Fruit fly (Drosophila melanogaster) whole organism, embryonic: ENCODE measurements around the gene CG34248.

Experiments used
- Bgb ChIP-seq: fragments of 200-800 bp; sonication (Bioruptor generic); IDR thresholded peaks from 2 replicates; pipeline ENCODE4 v1.3.6; 2022; ENCODE audit warnings: missing biosample characterization, missing genetic modification characterization; ENCODE audit not compliant: partially characterized antibody
- CG10543 ChIP-seq: fragments of 200-800 bp; sonication (Bioruptor generic); optimal IDR thresholded peaks from 3 replicates; lab custom pipeline; 2017; ENCODE audit warnings: missing biosample characterization, mild to moderate bottlenecking, missing genetic modification characterization, moderate library complexity
- CG11093 ChIP-seq: fragments of 200-800 bp; sonication (Bioruptor generic); IDR thresholded peaks from 3 replicates; pipeline ENCODE4 v1.3.6; 2022; ENCODE audit warnings: missing biosample characterization, missing genetic modification characterization
- CG14441 ChIP-seq: fragments of 200-800 bp; sonication (Bioruptor generic); IDR thresholded peaks from 2 replicates; pipeline ENCODE4 v1.3.6; 2022; ENCODE audit warnings: missing biosample characterization, missing genetic modification characterization
- CG15011 ChIP-seq: fragments of 200-800 bp; sonication (Bioruptor generic); optimal IDR thresholded peaks from 3 replicates; lab custom pipeline; 2018; ENCODE audit warnings: missing biosample characterization, mild to moderate bottlenecking, missing genetic modification characterization
- CG2120 ChIP-seq: fragments of 200-800 bp; sonication (Bioruptor generic); optimal IDR thresholded peaks from 3 replicates; lab custom pipeline; 2016; ENCODE audit warnings: missing biosample characterization, missing genetic modification characterization
- CG3163 ChIP-seq: fragments of 200-800 bp; sonication (Bioruptor generic); optimal IDR thresholded peaks from 3 replicates; lab custom pipeline; 2016; ENCODE audit warnings: missing biosample characterization, missing genetic modification characterization
- CG32532 ChIP-seq: fragments of 200-800 bp; sonication (Bioruptor generic); IDR thresholded peaks from 2 replicates; pipeline ENCODE4 v1.3.6; 2022; ENCODE audit warnings: missing biosample characterization, missing genetic modification characterization
- CG34376 ChIP-seq: fragments of 200-800 bp; sonication (Bioruptor generic); optimal IDR thresholded peaks from 2 replicates; lab custom pipeline; 2018; ENCODE audit warnings: missing biosample characterization, mild to moderate bottlenecking, missing genetic modification characterization
- CG4404 ChIP-seq: fragments of 200-800 bp; sonication (Bioruptor generic); IDR thresholded peaks from 2 replicates; pipeline ENCODE4 v1.3.6; 2022; ENCODE audit warnings: missing biosample characterization, missing genetic modification characterization
- CG7786 ChIP-seq: fragments of 200-800 bp; sonication (Bioruptor generic); optimal IDR thresholded peaks from 2 replicates; lab custom pipeline; 2016; ENCODE audit warnings: missing biosample characterization, missing genetic modification characterization
- CG8290 ChIP-seq, 3 experiments: fragments of 200-800 bp; sonication (Bioruptor generic); optimal IDR thresholded peaks; 2 replicates each; lab custom pipeline; 2016 to 2019; ENCODE audit warnings: missing biosample characterization in 3 of 3, missing genetic modification characterization in 3 of 3, mild to moderate bottlenecking in 2 of 3, moderate library complexity in 1 of 3
- CG8359 ChIP-seq: fragments of 200-800 bp; sonication (Bioruptor generic); optimal IDR thresholded peaks from 2 replicates; lab custom pipeline; 2017; ENCODE audit warnings: missing biosample characterization, mild to moderate bottlenecking, missing genetic modification characterization, borderline replicate concordance
- CG9817 ChIP-seq: fragments of 200-800 bp; sonication (Bioruptor generic); optimal IDR thresholded peaks from 2 replicates; lab custom pipeline; 2018; ENCODE audit warnings: missing biosample characterization, mild to moderate bottlenecking, missing genetic modification characterization, moderate library complexity
- CrebB ChIP-seq: fragments of 200-800 bp; sonication (Bioruptor generic); optimal IDR thresholded peaks from 3 replicates; lab custom pipeline; 2018; ENCODE audit warnings: missing biosample characterization, mild to moderate bottlenecking, missing genetic modification characterization
- Dad ChIP-seq: fragments of 200-800 bp; sonication (Bioruptor generic); optimal IDR thresholded peaks from 3 replicates; lab custom pipeline; 2016; ENCODE audit warnings: missing biosample characterization, missing genetic modification characterization
- Ets97D ChIP-seq: fragments of 200-800 bp; sonication (Bioruptor generic); optimal IDR thresholded peaks from 3 replicates; lab custom pipeline; 2016; ENCODE audit warnings: missing biosample characterization, missing genetic modification characterization
- Gug ChIP-seq: fragments of 200-800 bp; sonication (Bioruptor generic); IDR thresholded peaks from 4 replicates; pipeline ENCODE4 v1.3.6; 2022; ENCODE audit warnings: missing biosample characterization, missing genetic modification characterization
- Meics ChIP-seq: fragments of 200-800 bp; sonication (Bioruptor generic); optimal IDR thresholded peaks from 2 replicates; lab custom pipeline; 2017; ENCODE audit warnings: missing biosample characterization, mild to moderate bottlenecking, missing genetic modification characterization
- NC2β ChIP-seq: fragments of 200-800 bp; sonication (Bioruptor generic); optimal IDR thresholded peaks from 2 replicates; lab custom pipeline; 2016; ENCODE audit warnings: missing biosample characterization, missing genetic modification characterization
- NK7.1 ChIP-seq: fragments of 200-800 bp; sonication (Bioruptor generic); optimal IDR thresholded peaks from 3 replicates; lab custom pipeline; 2016; ENCODE audit warnings: missing biosample characterization, missing genetic modification characterization
- Nf-YB ChIP-seq: fragments of 200-800 bp; sonication (Bioruptor generic); optimal IDR thresholded peaks from 3 replicates; lab custom pipeline; 2019; ENCODE audit warnings: missing biosample characterization, mild to moderate bottlenecking, missing genetic modification characterization, moderate library complexity
- Ravus ChIP-seq: fragments of 200-800 bp; sonication (Bioruptor generic); IDR thresholded peaks from 2 replicates; pipeline ENCODE4 v1.3.6; 2022; ENCODE audit warnings: missing biosample characterization, missing genetic modification characterization
- Vsx1 ChIP-seq: fragments of 200-800 bp; sonication (Bioruptor generic); optimal IDR thresholded peaks from 2 replicates; lab custom pipeline; 2017; ENCODE audit warnings: missing biosample characterization, mild to moderate bottlenecking, missing genetic modification characterization, missing genetic modification reagents
- abd-A ChIP-seq: fragments of 200-800 bp; sonication (Bioruptor generic); optimal IDR thresholded peaks from 3 replicates; lab custom pipeline; 2019; ENCODE audit warnings: missing biosample characterization, mild to moderate bottlenecking, missing genetic modification characterization, moderate library complexity
- ara ChIP-seq: fragments of 200-800 bp; sonication (Bioruptor generic); IDR thresholded peaks from 2 replicates; pipeline ENCODE4 v1.3.6; 2022; ENCODE audit warnings: missing biosample characterization, missing genetic modification characterization
- bcd ChIP-seq: fragments of 200-800 bp; sonication (Bioruptor generic); optimal IDR thresholded peaks from 2 replicates; lab custom pipeline; 2017; ENCODE audit warnings: missing biosample characterization, mild to moderate bottlenecking, missing genetic modification characterization
- caup ChIP-seq: fragments of 200-800 bp; sonication (Bioruptor generic); optimal IDR thresholded peaks from 3 replicates; lab custom pipeline; 2017; ENCODE audit warnings: missing biosample characterization, mild to moderate bottlenecking, missing genetic modification characterization, moderate library complexity; ENCODE audit not compliant: severe bottlenecking
- gcm ChIP-seq: fragments of 200-800 bp; sonication (Bioruptor generic); optimal IDR thresholded peaks from 2 replicates; lab custom pipeline; 2019; ENCODE audit warnings: missing biosample characterization, mild to moderate bottlenecking, missing genetic modification characterization, moderate library complexity
- lola ChIP-seq, 3 experiments: fragments of >200 bp in 2 of 3; fragments of 200-800 bp in 1 of 3; sonication (Bioruptor generic) in 1 of 3; optimal IDR thresholded peaks; 2 replicates each; lab custom pipeline; 2017 to 2019; ENCODE audit warnings: missing biosample characterization in 3 of 3, missing genetic modification characterization in 3 of 3, mild to moderate bottlenecking in 1 of 3, moderate library complexity in 1 of 3
- mam ChIP-seq: fragments of 200-800 bp; sonication (Bioruptor generic); optimal IDR thresholded peaks from 3 replicates; lab custom pipeline; 2016; ENCODE audit warnings: missing biosample characterization, missing genetic modification characterization
- mld ChIP-seq: fragments of 200-800 bp; sonication (Bioruptor generic); IDR thresholded peaks from 3 replicates; pipeline ENCODE4 v1.3.6; 2022; ENCODE audit warnings: missing biosample characterization, missing genetic modification characterization; ENCODE audit not compliant: partially characterized antibody
- nerfin-2 ChIP-seq: fragments of 200-800 bp; sonication (Bioruptor generic); IDR thresholded peaks from 2 replicates; pipeline ENCODE4 v1.3.6; 2022; ENCODE audit warnings: missing biosample characterization, missing genetic modification characterization; ENCODE audit not compliant: partially characterized antibody
- slbo ChIP-seq: fragments of 200-800 bp; sonication (Bioruptor generic); IDR thresholded peaks from 2 replicates; pipeline ENCODE4 v1.3.6; 2022; ENCODE audit warnings: missing biosample characterization, missing genetic modification characterization
- sob ChIP-seq: fragments of 200-800 bp; sonication (Bioruptor generic); IDR thresholded peaks from 2 replicates; pipeline ENCODE4 v1.3.6; 2022; ENCODE audit warnings: missing biosample characterization, missing genetic modification characterization
- sug ChIP-seq: fragments of 200-800 bp; optimal IDR thresholded peaks from 2 replicates; lab custom pipeline; 2019; ENCODE audit warnings: missing biosample characterization, mild to moderate bottlenecking, missing genetic modification characterization, moderate library complexity
- tio ChIP-seq: fragments of 200-800 bp; sonication (Bioruptor generic); optimal IDR thresholded peaks from 2 replicates; lab custom pipeline; 2017; ENCODE audit warnings: missing biosample characterization, missing genetic modification characterization, inconsistent platforms
- zfh1 ChIP-seq: fragments of 200-800 bp; sonication (Bioruptor generic); IDR thresholded peaks from 3 replicates; pipeline ENCODE4 v1.3.6; 2022; ENCODE audit warnings: missing biosample characterization, missing genetic modification characterization
- zfh2 ChIP-seq: fragments of 200-800 bp; sonication (Bioruptor generic); optimal IDR thresholded peaks from 2 replicates; lab custom pipeline; 2016; ENCODE audit warnings: missing biosample characterization, missing genetic modification characterization

Gene CG34248

dm6 chr3L:16309972-16310371, 39.3 kb upstream of the CG34248 start (continued):
- TF ChIP-seq ara (0 out of 2 replicates have a peak, but pooled peaks have one; percentile 14), CG34376 (GFP tag; lab: Kevin White, UChicago) (no peak), NC2β (GFP tag; lab: Kevin White, UChicago) (no peak), Ets97D (GFP tag; lab: Kevin White, UChicago) (no peak), CG11093 (no peak), Dad (GFP tag; lab: Kevin White, UChicago) (no peak), CG8290 (GFP tag; optimal IDR thresholded peaks at IDR 0.05; lab: Kevin White, UChicago) (no peak), CG8290 (tag; optimal IDR thresholded peaks at IDR 0.05; lab: Kevin White, UChicago) (peak in 1 of 2 experiments; percentile 69), zfh1 (GFP tag; lab: Robert Waterston, UW) (no peak), CG32532 (GFP tag; lab: Robert Waterston, UW) (0 out of 2 replicates have a peak, but pooled peaks have one; percentile 6), caup (peak; percentile 11), Bgb (GFP tag; lab: Robert Waterston, UW) (no peak), CrebB (no peak), nerfin-2 (GFP tag; lab: Robert Waterston, UW) (no peak), CG3163 (no peak), bcd (GFP tag; lab: Kevin White, UChicago) (no peak), CG15011 (GFP tag; lab: Kevin White, UChicago) (no peak), CG4404 (GFP tag; lab: Robert Waterston, UW) (no peak), Ravus (GFP tag; lab: Robert Waterston, UW) (no peak), gcm (GFP tag; lab: Kevin White, UChicago) (no peak), CG9817 (tag; lab: Kevin White, UChicago) (peak; percentile 63), zfh2 (peak; percentile 76), Meics (GFP tag; lab: Kevin White, UChicago) (peak; percentile 30), CG2120 (GFP tag; lab: Kevin White, UChicago) (peak; percentile 67), abd-A (tag; lab: Kevin White, UChicago) (no peak), mld (GFP tag; lab: Robert Waterston, UW) (no peak), tio (GFP tag; lab: Kevin White, UChicago) (no peak), slbo (peak; percentile 72), lola (GFP tag; optimal IDR thresholded peaks at IDR 0.05; lab: Kevin White, UChicago) (no peak), mam (GFP tag; lab: Kevin White, UChicago) (peak; percentile 32), sob (GFP tag; lab: Robert Waterston, UW) (peak; percentile 46; the same call in 1 of the 2 replicates), CG10543 (GFP tag; lab: Kevin White, UChicago) (no peak), CG14441 (no peak)
- TF ChIP-seq, all 482 proteins: peak for 62

dm6 chr3L:16308380-16308779, 37.7 kb upstream of the CG34248 start, which contains the start of gene CG13042:
Gene CG13042, minus strand, starts transcription at chr3L:16308480.
- no peak for TF ChIP-seq sug (tag; lab: Kevin White, UChicago)
- TF ChIP-seq NK7.1 (GFP tag; lab: Kevin White, UChicago): no peak
- no peak for TF ChIP-seq CG7786 (GFP tag; lab: Kevin White, UChicago)
- no peak for TF ChIP-seq CG8359
- no peak for TF ChIP-seq Vsx1 (GFP tag; lab: Kevin White, UChicago)
- TF ChIP-seq Nf-YB: no peak
- TF ChIP-seq Gug: 0 out of 4 replicates have a peak, but pooled peaks have one; percentile 2
- TF ChIP-seq, all 482 proteins: peak for 1
